Worm (Caenorhabditis elegans): Measurements from ENCODE around the gene pqn-83.

ce11 chrIII:13064213-13065184 is 34.8 kb downstream of the pqn-83 start:
- TF ChIP-seq W03F9.2 (tag; optimal IDR thresholded peaks at IDR 0.05) (no peak), him-1 (tag; optimal IDR thresholded peaks at IDR 0.05) (no peak)
